Worm (Caenorhabditis elegans): ENCODE measurements around the gene F54G2.1.

F54G2.1 gene

DNA sequence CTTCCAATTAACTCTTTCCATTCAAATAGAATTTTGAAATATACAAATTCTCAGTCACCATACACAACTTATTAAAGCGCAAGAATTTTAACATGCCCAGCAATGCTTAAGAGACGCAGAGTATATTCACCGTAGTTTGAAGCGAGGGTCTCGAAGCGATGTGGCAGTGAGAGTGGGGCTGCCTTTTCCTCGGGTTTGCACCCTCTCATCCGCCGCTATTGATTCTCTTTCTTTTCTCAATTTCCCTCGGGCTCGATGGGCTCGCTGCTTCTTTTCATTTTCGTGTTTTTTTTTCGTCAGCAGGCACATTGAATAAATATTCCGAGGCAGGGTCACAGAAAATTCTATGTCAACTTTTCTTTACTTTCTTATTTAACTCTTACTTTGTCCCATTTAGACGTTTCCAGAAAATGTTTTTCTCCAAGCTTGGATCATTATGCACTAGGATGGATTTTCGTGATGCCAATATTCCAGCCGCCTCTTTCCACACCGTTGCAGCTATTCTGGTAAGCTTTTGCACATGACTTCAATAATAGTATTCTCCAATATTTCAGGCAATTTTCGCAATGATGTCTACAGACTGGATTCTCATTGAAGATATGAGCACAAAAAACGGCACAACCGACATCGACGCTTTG, 24.5 kb upstream of the F54G2.1 start, which contains the start of gene T14G11.1:
Gene T14G11.1 (plus strand): TSS at position 408 of the 638 bp plus-strand sequence.
- TF ChIP-seq daf-12 (tag; optimal IDR thresholded peaks at IDR 0.05): no peak
- no peak for TF ChIP-seq ceh-82 (tag; optimal IDR thresholded peaks at IDR 0.05)
- TF ChIP-seq nhr-237 (tag; optimal IDR thresholded peaks at IDR 0.05): no peak
- TF ChIP-seq ceh-16 (tag; optimal IDR thresholded peaks at IDR 0.05): no peak
- no peak for TF ChIP-seq egl-27 (tag; optimal IDR thresholded peaks at IDR 0.05)
- TF ChIP-seq ama-1 (optimal IDR thresholded peaks at IDR 0.05): peak; percentile 36
- TF ChIP-seq hmg-11 (tag; optimal IDR thresholded peaks at IDR 0.05): peak; percentile 89
- peak; percentile 83 for TF ChIP-seq pha-4 (tag; optimal IDR thresholded peaks at IDR 0.05)
- no peak for TF ChIP-seq sea-2 (GFP tag; optimal IDR thresholded peaks at IDR 0.05)
- TF ChIP-seq lin-15B (tag; optimal IDR thresholded peaks at IDR 0.05): peak; percentile 68
- peak; percentile 62 for TF ChIP-seq ceh-28 (tag; optimal IDR thresholded peaks at IDR 0.05)
- TF ChIP-seq skn-1 (tag; optimal IDR thresholded peaks at IDR 0.05): peak; percentile 65
- no peak for TF ChIP-seq mml-1 (tag; optimal IDR thresholded peaks at IDR 0.05)
- TF ChIP-seq eor-1 (tag; optimal IDR thresholded peaks at IDR 0.05): no peak
- peak; percentile 72 for TF ChIP-seq lsy-12 (tag; optimal IDR thresholded peaks at IDR 0.05)
- peak; percentile 40 for TF ChIP-seq elt-2 (tag; optimal IDR thresholded peaks at IDR 0.05)
- TF ChIP-seq ztf-4 (tag; optimal IDR thresholded peaks at IDR 0.05): no peak
- TF ChIP-seq zag-1 (tag; optimal IDR thresholded peaks at IDR 0.05): no peak
- peak; percentile 65 for TF ChIP-seq snpc-4 (tag; optimal IDR thresholded peaks at IDR 0.05)
- TF ChIP-seq jun-1 (tag; optimal IDR thresholded peaks at IDR 0.05): peak; percentile 17
- peak; percentile 53 for TF ChIP-seq egl-5 (tag; optimal IDR thresholded peaks at IDR 0.05)
- TF ChIP-seq ceh-9 (tag; optimal IDR thresholded peaks at IDR 0.05): no peak
- no peak for TF ChIP-seq nhr-11 (tag; optimal IDR thresholded peaks at IDR 0.05)
- peak; percentile 34 for TF ChIP-seq tbx-2 (tag; optimal IDR thresholded peaks at IDR 0.05)
- no peak for TF ChIP-seq ZK546.5 (tag; optimal IDR thresholded peaks at IDR 0.05)
- TF ChIP-seq fkh-10 (GFP tag; optimal IDR thresholded peaks at IDR 0.05): peak; percentile 63
- TF ChIP-seq nhr-25 (tag; optimal IDR thresholded peaks at IDR 0.05): peak; percentile 5
- TF ChIP-seq unc-62 (GFP tag; optimal IDR thresholded peaks at IDR 0.05): no peak
- no peak for TF ChIP-seq mdl-1 (tag; optimal IDR thresholded peaks at IDR 0.05)
- TF ChIP-seq nhr-43 (tag; optimal IDR thresholded peaks at IDR 0.05; ENCODE audit: poor library complexity, severe bottlenecking): peak; percentile 53
- TF ChIP-seq nhr-23 (tag; optimal IDR thresholded peaks at IDR 0.05): peak; percentile 69
- TF ChIP-seq lin-39 (tag; optimal IDR thresholded peaks at IDR 0.05): peak; percentile 88
- TF ChIP-seq R02D3.7 (tag; optimal IDR thresholded peaks at IDR 0.05): peak; percentile 22
- TF ChIP-seq elt-1 (tag; optimal IDR thresholded peaks at IDR 0.05): no peak
- TF ChIP-seq fos-1 (tag; optimal IDR thresholded peaks at IDR 0.05): no peak
- TF ChIP-seq ztf-11 (tag; optimal IDR thresholded peaks at IDR 0.05): no peak
- TF ChIP-seq pqm-1 (tag; optimal IDR thresholded peaks at IDR 0.05): peak; percentile 19
- TF ChIP-seq nfya-1 (tag; optimal IDR thresholded peaks at IDR 0.05; ENCODE audit: insufficient read depth): peak; percentile 95

DNA sequence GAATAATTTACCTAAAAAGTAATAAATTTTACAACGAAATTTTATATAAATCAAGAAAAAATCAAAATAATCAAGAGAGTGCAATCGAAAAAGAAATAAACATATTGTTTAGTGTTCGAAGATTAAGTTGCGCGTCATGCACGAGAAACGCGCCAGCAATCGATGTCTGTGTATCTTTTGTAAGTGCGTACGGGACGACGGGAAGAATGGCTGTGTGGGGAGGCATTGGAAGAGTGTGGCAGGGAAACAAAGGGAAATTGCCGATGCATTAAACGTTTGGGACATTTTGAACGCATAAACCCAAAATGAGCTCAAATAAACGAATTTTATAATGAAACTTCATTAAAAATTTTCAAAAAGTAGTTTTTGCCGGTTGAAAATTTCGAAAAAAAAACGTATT, 23.0 kb upstream of the F54G2.1 start, which contains the start of gene immt-1:
Gene immt-1 (minus strand): TSS at position 11 of the 400 bp plus-strand sequence.
- no peak for TF ChIP-seq ceh-16 (tag; optimal IDR thresholded peaks at IDR 0.05)
- TF ChIP-seq ZK546.5 (tag; optimal IDR thresholded peaks at IDR 0.05): no peak
- TF ChIP-seq nhr-28 (tag; optimal IDR thresholded peaks at IDR 0.05): no peak
- TF ChIP-seq pqm-1 (tag; optimal IDR thresholded peaks at IDR 0.05): peak; percentile 63
- peak; percentile 85 for TF ChIP-seq nhr-25 (tag; optimal IDR thresholded peaks at IDR 0.05)
- no peak for TF ChIP-seq nhr-11 (tag; optimal IDR thresholded peaks at IDR 0.05)
- no peak for TF ChIP-seq elt-3 (tag; optimal IDR thresholded peaks at IDR 0.05)
- TF ChIP-seq unc-39 (tag; optimal IDR thresholded peaks at IDR 0.05): no peak
- peak; percentile 2 for TF ChIP-seq ceh-28 (tag; optimal IDR thresholded peaks at IDR 0.05)
- no peak for TF ChIP-seq ztf-4 (tag; optimal IDR thresholded peaks at IDR 0.05)
- peak; percentile 85 for TF ChIP-seq snpc-4 (tag; optimal IDR thresholded peaks at IDR 0.05)
- TF ChIP-seq unc-62 (GFP tag; optimal IDR thresholded peaks at IDR 0.05): no peak
- peak; percentile 87 for TF ChIP-seq lin-39 (tag; optimal IDR thresholded peaks at IDR 0.05)
- peak; percentile 95 for TF ChIP-seq pha-4 (tag; optimal IDR thresholded peaks at IDR 0.05)
- no peak for TF ChIP-seq zag-1 (tag; optimal IDR thresholded peaks at IDR 0.05)
- TF ChIP-seq lin-15B (tag; optimal IDR thresholded peaks at IDR 0.05): peak; percentile 72
- no peak for TF ChIP-seq ztf-11 (tag; optimal IDR thresholded peaks at IDR 0.05)
- TF ChIP-seq elt-2 (tag; optimal IDR thresholded peaks at IDR 0.05): peak; percentile 67
- TF ChIP-seq nhr-23 (tag; optimal IDR thresholded peaks at IDR 0.05): peak; percentile 76
- TF ChIP-seq nfya-1 (tag; optimal IDR thresholded peaks at IDR 0.05; ENCODE audit: insufficient read depth): peak; percentile 82
- TF ChIP-seq ama-1 (optimal IDR thresholded peaks at IDR 0.05): no peak
- peak; percentile 15 for TF ChIP-seq egl-5 (tag; optimal IDR thresholded peaks at IDR 0.05)
- peak; percentile 35 for TF ChIP-seq nhr-43 (tag; optimal IDR thresholded peaks at IDR 0.05; ENCODE audit: poor library complexity, severe bottlenecking)
- TF ChIP-seq eor-1 (tag; optimal IDR thresholded peaks at IDR 0.05): no peak
- peak; percentile 46 for TF ChIP-seq hmg-11 (tag; optimal IDR thresholded peaks at IDR 0.05)
- TF ChIP-seq fkh-2 (tag; optimal IDR thresholded peaks at IDR 0.05): no peak
- peak; percentile 20 for TF ChIP-seq jun-1 (tag; optimal IDR thresholded peaks at IDR 0.05)
- no peak for TF ChIP-seq sea-2 (GFP tag; optimal IDR thresholded peaks at IDR 0.05)

All from whole organism, L3 larva.